Fruit fly (Drosophila melanogaster) whole organism, embryonic: Measurements from ENCODE around the gene Ctr9.

Source experiments
- Abd-B ChIP-seq: fragments of 200-800 bp; sonication (Bioruptor generic); optimal IDR thresholded peaks from 2 replicates; lab custom pipeline; 2018; ENCODE audit warnings: missing biosample characterization, mild to moderate bottlenecking, missing genetic modification characterization, moderate library complexity
- CG10431 ChIP-seq: fragments of 200-800 bp; sonication (Bioruptor generic); optimal IDR thresholded peaks from 3 replicates; lab custom pipeline; 2018; ENCODE audit warnings: missing biosample characterization, mild to moderate bottlenecking, missing genetic modification characterization
- CG10543 ChIP-seq: fragments of 200-800 bp; sonication (Bioruptor generic); optimal IDR thresholded peaks from 3 replicates; lab custom pipeline; 2017; ENCODE audit warnings: missing biosample characterization, mild to moderate bottlenecking, missing genetic modification characterization, moderate library complexity
- CG11247 ChIP-seq: fragments of 200-800 bp; sonication (Bioruptor generic); IDR thresholded peaks from 2 replicates; pipeline ENCODE4 v1.3.6; 2022; ENCODE audit warnings: missing biosample characterization, missing genetic modification characterization
- CG17186 ChIP-seq: fragments of 200-800 bp; sonication (Bioruptor generic); optimal IDR thresholded peaks from 3 replicates; lab custom pipeline; 2017; ENCODE audit warnings: missing biosample characterization, missing genetic modification reagents, missing genetic modification characterization
- CG17612 ChIP-seq: fragments of 200-800 bp; sonication (Bioruptor generic); IDR thresholded peaks from 2 replicates; pipeline ENCODE4 v1.3.6; 2022; ENCODE audit warnings: missing biosample characterization, missing genetic modification characterization
- CG18011 ChIP-seq: fragments of 200-800 bp; sonication (Bioruptor generic); optimal IDR thresholded peaks from 2 replicates; lab custom pipeline; 2017; ENCODE audit warnings: missing biosample characterization, missing genetic modification characterization, mild to moderate bottlenecking, moderate library complexity, missing genotype
- CG2889 ChIP-seq: fragments of 200-800 bp; sonication (Bioruptor generic); IDR thresholded peaks from 3 replicates; pipeline ENCODE4 v1.3.6; 2022; ENCODE audit warnings: missing biosample characterization, missing genetic modification characterization
- CG3065 ChIP-seq: fragments of 200-800 bp; sonication (Bioruptor generic); optimal IDR thresholded peaks from 2 replicates; lab custom pipeline; 2016; ENCODE audit warnings: missing biosample characterization, missing genetic modification characterization
- CG31441 ChIP-seq: fragments of 200-800 bp; sonication (Bioruptor generic); IDR thresholded peaks from 2 replicates; pipeline ENCODE4 v1.3.6; 2022; ENCODE audit warnings: missing biosample characterization, missing genetic modification characterization
- CG32772 ChIP-seq: fragments of 200-800 bp; sonication (Bioruptor generic); IDR thresholded peaks from 2 replicates; pipeline ENCODE4 v1.3.6; 2022; ENCODE audit warnings: missing biosample characterization, missing genetic modification characterization
- CG4404 ChIP-seq: fragments of 200-800 bp; sonication (Bioruptor generic); IDR thresholded peaks from 2 replicates; pipeline ENCODE4 v1.3.6; 2022; ENCODE audit warnings: missing biosample characterization, missing genetic modification characterization
- CG6654 ChIP-seq: fragments of 200-800 bp; sonication (Bioruptor generic); optimal IDR thresholded peaks from 2 replicates; lab custom pipeline; 2017; ENCODE audit warnings: missing biosample characterization, mild to moderate bottlenecking, missing genetic modification characterization
- CG6791 ChIP-seq: fragments of 200-800 bp; sonication (Bioruptor generic); IDR thresholded peaks from 3 replicates; pipeline ENCODE4 v1.3.6; 2022; ENCODE audit warnings: missing biosample characterization, missing genetic modification characterization; ENCODE audit not compliant: partially characterized antibody
- CG6854 ChIP-seq: fragments of 200-800 bp; sonication (Bioruptor generic); optimal IDR thresholded peaks from 3 replicates; lab custom pipeline; 2017; ENCODE audit warnings: missing biosample characterization, mild to moderate bottlenecking, missing genetic modification characterization
- CG7271 ChIP-seq: fragments of 200-800 bp; sonication (Bioruptor generic); optimal IDR thresholded peaks from 2 replicates; lab custom pipeline; 2018; ENCODE audit warnings: missing biosample characterization, mild to moderate bottlenecking, missing genetic modification characterization, moderate library complexity
- CG8290 ChIP-seq, 3 experiments: fragments of 200-800 bp; sonication (Bioruptor generic); optimal IDR thresholded peaks; 2 replicates each; lab custom pipeline; 2016 to 2019; ENCODE audit warnings: missing biosample characterization in 3 of 3, missing genetic modification characterization in 3 of 3, mild to moderate bottlenecking in 2 of 3, moderate library complexity in 1 of 3
- Ets97D ChIP-seq: fragments of 200-800 bp; sonication (Bioruptor generic); optimal IDR thresholded peaks from 3 replicates; lab custom pipeline; 2016; ENCODE audit warnings: missing biosample characterization, missing genetic modification characterization
- GATAe ChIP-seq: fragments of 200-800 bp; sonication (Bioruptor generic); conservative IDR thresholded peaks from 2 replicates; pipeline ENCODE4 v1.3.6; 2022; ENCODE audit warnings: missing biosample characterization, missing genetic modification characterization
- Hr3 ChIP-seq: fragments of 200-800 bp; sonication (Bioruptor generic); optimal IDR thresholded peaks from 3 replicates; lab custom pipeline; 2016; ENCODE audit warnings: missing biosample characterization, missing genetic modification characterization
- Hr51 ChIP-seq, 2 experiments: fragments of 200-800 bp; sonication (Bioruptor generic); optimal IDR thresholded peaks; 2 replicates in 1 of 2; 3 replicates in 1 of 2; lab custom pipeline; 2016 to 2018; ENCODE audit warnings: missing biosample characterization in 2 of 2, missing genetic modification characterization in 2 of 2, mild to moderate bottlenecking in 1 of 2, moderate library complexity in 1 of 2
- Nf-YA ChIP-seq: fragments of 200-800 bp; sonication (Bioruptor generic); IDR thresholded peaks from 2 replicates; pipeline ENCODE4 v1.3.6; 2022; ENCODE audit warnings: missing biosample characterization, missing genetic modification characterization
- NfI ChIP-seq: fragments of 200-800 bp; sonication (Bioruptor generic); optimal IDR thresholded peaks from 3 replicates; lab custom pipeline; 2018; ENCODE audit warnings: missing biosample characterization, mild to moderate bottlenecking, missing genetic modification characterization, moderate library complexity
- PHDP ChIP-seq: fragments of 200-800 bp; sonication (Bioruptor generic); optimal IDR thresholded peaks from 3 replicates; lab custom pipeline; 2018; ENCODE audit warnings: missing biosample characterization, mild to moderate bottlenecking, missing genetic modification characterization, moderate library complexity
- Poxn ChIP-seq: fragments of 200-800 bp; sonication (Bioruptor generic); IDR thresholded peaks from 2 replicates; pipeline ENCODE4 v1.3.6; 2022; ENCODE audit warnings: missing biosample characterization, missing genetic modification characterization
- Stat92E ChIP-seq, 3 experiments: fragments of >200 bp in 2 of 3; fragments of 200-800 bp in 1 of 3; sonication (Bioruptor generic) in 1 of 3; optimal IDR thresholded peaks; 2 replicates each; lab custom pipeline; 2017 to 2019; ENCODE audit warnings: missing biosample characterization in 3 of 3, missing genetic modification characterization in 3 of 3, mild to moderate bottlenecking in 1 of 3, moderate library complexity in 1 of 3
- ash1 ChIP-seq: fragments of 200-800 bp; sonication (Bioruptor generic); optimal IDR thresholded peaks from 2 replicates; lab custom pipeline; 2018; ENCODE audit warnings: missing biosample characterization, mild to moderate bottlenecking, missing genetic modification characterization
- bcd ChIP-seq: fragments of 200-800 bp; sonication (Bioruptor generic); optimal IDR thresholded peaks from 2 replicates; lab custom pipeline; 2017; ENCODE audit warnings: missing biosample characterization, mild to moderate bottlenecking, missing genetic modification characterization
- ci ChIP-seq: fragments of 200-800 bp; sonication (Bioruptor generic); IDR thresholded peaks from 3 replicates; pipeline ENCODE4 v1.3.6; 2022; ENCODE audit warnings: missing biosample characterization, missing genetic modification characterization
- crc ChIP-seq: fragments of 200-800 bp; sonication (Bioruptor generic); optimal IDR thresholded peaks from 2 replicates; lab custom pipeline; 2016; ENCODE audit warnings: missing biosample characterization, missing genetic modification characterization
- crol ChIP-seq: fragments of 200-800 bp; sonication (Bioruptor generic); IDR thresholded peaks from 2 replicates; pipeline ENCODE4 v1.3.6; 2022; ENCODE audit warnings: missing biosample characterization, missing genetic modification characterization
- en ChIP-seq: fragments of 200-800 bp; sonication (Bioruptor generic); optimal IDR thresholded peaks from 2 replicates; lab custom pipeline; 2016; ENCODE audit warnings: missing biosample characterization, missing genetic modification characterization
- hbn ChIP-seq: fragments of 200-800 bp; sonication (Bioruptor generic); IDR thresholded peaks from 2 replicates; pipeline ENCODE4 v1.3.6; 2022; ENCODE audit warnings: missing biosample characterization, missing genetic modification characterization; ENCODE audit not compliant: partially characterized antibody
- insv ChIP-seq, 2 experiments: fragments of 200-800 bp; sonication (Bioruptor generic); optimal IDR thresholded peaks; 3 replicates each; lab custom pipeline; 2016 to 2018; ENCODE audit warnings: missing biosample characterization in 2 of 2, missing genetic modification characterization in 2 of 2
- kah ChIP-seq: fragments of 200-800 bp; sonication (Bioruptor generic); optimal IDR thresholded peaks from 2 replicates; lab custom pipeline; 2018; ENCODE audit warnings: missing biosample characterization, mild to moderate bottlenecking, missing genetic modification characterization
- kay ChIP-seq: fragments of 200-800 bp; sonication (Bioruptor generic); optimal IDR thresholded peaks from 2 replicates; lab custom pipeline; 2016; ENCODE audit warnings: missing biosample characterization, missing genetic modification characterization
- nmo ChIP-seq: fragments of 200-800 bp; sonication (Bioruptor generic); optimal IDR thresholded peaks from 2 replicates; lab custom pipeline; 2018; ENCODE audit warnings: missing biosample characterization, mild to moderate bottlenecking, missing genetic modification characterization, moderate library complexity
- otp ChIP-seq: fragments of 200-800 bp; sonication (Bioruptor generic); IDR thresholded peaks from 3 replicates; pipeline ENCODE4, ENCODE4 v1.3.6; 2022; ENCODE audit warnings: missing biosample characterization, missing genetic modification characterization
- pnt ChIP-seq: fragments of 200-800 bp; sonication (Bioruptor generic); optimal IDR thresholded peaks from 3 replicates; lab custom pipeline; 2016; ENCODE audit warnings: missing biosample characterization, missing genetic modification characterization
- pros ChIP-seq: fragments of 200-800 bp; sonication (Bioruptor generic); optimal IDR thresholded peaks from 3 replicates; lab custom pipeline; 2019; ENCODE audit warnings: missing biosample characterization, mild to moderate bottlenecking, missing genetic modification characterization, moderate library complexity
- pum ChIP-seq: fragments of 200-800 bp; sonication (Bioruptor generic); optimal IDR thresholded peaks from 2 replicates; lab custom pipeline; 2016; ENCODE audit warnings: missing biosample characterization, missing genetic modification characterization
- ranshi ChIP-seq: fragments of 200-800 bp; sonication (Bioruptor generic); IDR thresholded peaks from 2 replicates; pipeline ENCODE4 v1.3.6; 2022; ENCODE audit warnings: missing biosample characterization, missing genetic modification characterization
- ro ChIP-seq: fragments of 200-800 bp; sonication (Bioruptor generic); IDR thresholded peaks from 2 replicates; pipeline ENCODE4 v1.3.6; 2022; ENCODE audit warnings: missing biosample characterization, missing genetic modification characterization
- row ChIP-seq: fragments of 200-800 bp; sonication (Bioruptor generic); IDR thresholded peaks from 3 replicates; pipeline ENCODE4 v1.3.6; 2022; ENCODE audit warnings: missing biosample characterization, missing genetic modification characterization
- tgo ChIP-seq: fragments of 200-800 bp; sonication (Bioruptor generic); IDR thresholded peaks from 3 replicates; pipeline ENCODE4 v1.3.6; 2022; ENCODE audit warnings: missing biosample characterization, missing genetic modification characterization
- trem ChIP-seq: fragments of 200-800 bp; optimal IDR thresholded peaks from 3 replicates; lab custom pipeline; 2019; ENCODE audit warnings: missing biosample characterization, mild to moderate bottlenecking, missing genetic modification characterization, moderate library complexity
- ttk ChIP-seq: fragments of 200-800 bp; sonication (Bioruptor generic); IDR thresholded peaks from 2 replicates; pipeline ENCODE4 v2.1.2; 2022; ENCODE audit warnings: missing biosample characterization, missing genetic modification characterization
- tup ChIP-seq: fragments of 200-800 bp; sonication (Bioruptor generic); optimal IDR thresholded peaks from 2 replicates; lab custom pipeline; 2016; ENCODE audit warnings: missing biosample characterization, mild to moderate bottlenecking, missing genetic modification characterization, moderate library complexity
- twi ChIP-seq: fragments of 200-800 bp; optimal IDR thresholded peaks from 2 replicates; lab custom pipeline; 2019; ENCODE audit warnings: missing biosample characterization, mild to moderate bottlenecking, missing genetic modification characterization, moderate library complexity
- usp ChIP-seq: fragments of >200 bp; optimal IDR thresholded peaks from 2 replicates; lab custom pipeline; 2017; ENCODE audit warnings: missing biosample characterization, missing genetic modification characterization
- vvl ChIP-seq: fragments of 200-800 bp; sonication (Bioruptor generic); IDR thresholded peaks from 2 replicates; pipeline ENCODE4 v1.3.6; 2022; ENCODE audit warnings: missing biosample characterization, missing genetic modification characterization

Ctr9 gene

DNA sequence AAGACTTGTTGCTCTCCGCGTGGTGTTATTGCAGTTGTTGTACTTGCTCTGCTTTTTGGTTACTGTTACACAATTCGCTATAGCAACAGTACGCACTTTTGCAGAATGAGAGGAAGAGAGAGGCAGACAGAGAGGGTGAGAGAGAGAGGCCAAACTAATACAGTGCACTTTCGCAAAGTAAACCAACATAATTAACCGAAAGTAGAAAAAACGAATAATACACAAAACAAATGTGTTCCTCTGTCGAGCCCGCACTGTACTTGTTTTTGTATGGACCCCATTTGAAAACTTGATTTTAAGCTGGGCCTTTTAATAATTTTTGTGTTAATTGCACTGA lies 28.4 kb downstream of the Ctr9 start (continued):
- TF ChIP-seq CG17612 (GFP tag; lab: Robert Waterston, UW) (0 out of 2 replicates have a peak, but pooled peaks have one; percentile 29), ttk (GFP tag; lab: Robert Waterston, UW) (peak; percentile 60), CG8290 (GFP tag; optimal IDR thresholded peaks at IDR 0.05; lab: Kevin White, UChicago) (no peak), CG8290 (tag; optimal IDR thresholded peaks at IDR 0.05; lab: Kevin White, UChicago) (peak in 1 of 2 experiments; percentile 77), CG17186 (no peak), ro (GFP tag; lab: Robert Waterston, UW) (no peak), Ets97D (no peak), Hr3 (GFP tag; lab: Kevin White, UChicago) (no peak), en (GFP tag; lab: Kevin White, UChicago) (no peak), nmo (GFP tag; lab: Kevin White, UChicago) (no peak), CG10431 (GFP tag; lab: Kevin White, UChicago) (no peak), CG31441 (GFP tag; lab: Robert Waterston, UW) (no peak), CG18011 (GFP tag; lab: Kevin White, UChicago) (peak; percentile 36), CG6654 (GFP tag; lab: Kevin White, UChicago) (no peak), Nf-YA (GFP tag; lab: Robert Waterston, UW) (no peak), vvl (GFP tag; lab: Robert Waterston, UW) (peak; percentile 79), bcd (no peak), Poxn (GFP tag; lab: Robert Waterston, UW) (no peak), Hr51 (GFP tag; optimal IDR thresholded peaks at IDR 0.05; lab: Kevin White, UChicago) (peak in 1 of 2 experiments; percentile 36), Stat92E (GFP tag; optimal IDR thresholded peaks at IDR 0.05; lab: Kevin White, UChicago) (no peak), CG6854 (GFP tag; lab: Kevin White, UChicago) (no peak), kah (GFP tag; lab: Kevin White, UChicago) (peak; percentile 42), ash1 (GFP tag; lab: Kevin White, UChicago) (no peak), kay (GFP tag; lab: Kevin White, UChicago) (peak; percentile 42), pros (GFP tag; lab: Kevin White, UChicago) (no peak), pum (GFP tag; lab: Kevin White, UChicago) (peak; percentile 6), otp (GFP tag; lab: Robert Waterston, UW) (no peak), crc (GFP tag; lab: Kevin White, UChicago) (peak; percentile 19), tup (GFP tag; lab: Kevin White, UChicago) (no peak), hbn (GFP tag; lab: Robert Waterston, UW) (no peak), Abd-B (GFP tag; lab: Kevin White, UChicago) (no peak), row (peak; percentile 87), CG2889 (GFP tag; lab: Robert Waterston, UW) (no peak), pnt (peak; percentile 37), tgo (peak; percentile 52; the same call in 2 of the 3 replicates), CG3065 (no peak), CG6791 (no peak), CG4404 (GFP tag; lab: Robert Waterston, UW) (0 out of 2 replicates have a peak, but pooled peaks have one; percentile 39), CG7271 (tag; lab: Kevin White, UChicago) (no peak), ci (peak; percentile 74; the same call in 2 of the 3 replicates), GATAe (GFP tag; lab: Robert Waterston, UW) (no peak), CG11247 (GFP tag; lab: Robert Waterston, UW) (peak; percentile 53; the same call in 1 of the 2 replicates), ranshi (peak; percentile 54; the same call in 1 of the 2 replicates), usp (GFP tag; lab: Kevin White, UChicago) (no peak), PHDP (tag; lab: Kevin White, UChicago) (no peak), insv (GFP tag; optimal IDR thresholded peaks at IDR 0.05; lab: Kevin White, UChicago) (no peak), crol (GFP tag; lab: Robert Waterston, UW) (peak; percentile 76), CG10543 (GFP tag; lab: Kevin White, UChicago) (no peak), CG32772 (GFP tag; lab: Robert Waterston, UW) (peak; percentile 33; the same call in 1 of the 2 replicates), NfI (GFP tag; lab: Kevin White, UChicago) (no peak), twi (no peak), trem (tag; lab: Kevin White, UChicago) (no peak)
